Worm (Caenorhabditis elegans) whole organism, mixed stage, embryonic: Measurements from ENCODE around the gene ZK488.5.
A peak's percentile ranks its signal among the peaks of the same experiment; 100 is the strongest.

Experiments used
- M03D4.4 ChIP-seq: sonication (generic microtip); optimal IDR thresholded peaks from 2 replicates; lab custom pipeline; 2017; ENCODE audit warnings: mild to moderate bottlenecking, missing genetic modification characterization, missing compliant biosample characterization
- ceh-39 ChIP-seq: fragments of 150-350 bp; optimal IDR thresholded peaks from 2 replicates; lab custom pipeline; 2014; ENCODE audit warnings: missing biosample characterization, missing genetic modification characterization
- ces-1 ChIP-seq: fragments of 150-350 bp; optimal IDR thresholded peaks from 2 replicates; lab custom pipeline; 2014; ENCODE audit warnings: missing biosample characterization, missing genetic modification reagents, missing genetic modification characterization
- drap-1 ChIP-seq: fragments of 200-800 bp; sonication (Bioruptor generic); optimal IDR thresholded peaks from 3 replicates; lab custom pipeline; 2018; ENCODE audit warnings: mild to moderate bottlenecking, missing genetic modification characterization, missing compliant biosample characterization
- flh-1 ChIP-seq: fragments of 200-800 bp; sonication (Bioruptor generic); optimal IDR thresholded peaks from 2 replicates; lab custom pipeline; 2018; ENCODE audit warnings: mild to moderate bottlenecking, missing genetic modification characterization, moderate library complexity, missing compliant biosample characterization
- lin-13 ChIP-seq: fragments of 150-350 bp; optimal IDR thresholded peaks from 2 replicates; lab custom pipeline; 2014; ENCODE audit warnings: missing biosample characterization, missing genetic modification characterization
- mab-5 ChIP-seq: fragments of 150-350 bp; optimal IDR thresholded peaks from 2 replicates; lab custom pipeline; 2014; ENCODE audit warnings: missing biosample characterization, missing genetic modification characterization
- mep-1 ChIP-seq: fragments of 150-350 bp; optimal IDR thresholded peaks from 2 replicates; lab custom pipeline; 2017; ENCODE audit warnings: missing biosample characterization, missing genetic modification reagents, missing genetic modification characterization, inconsistent platforms
- nhr-12 ChIP-seq: fragments of 150-350 bp; optimal IDR thresholded peaks from 2 replicates; lab custom pipeline; 2014; ENCODE audit warnings: missing biosample characterization, missing genetic modification characterization
- nhr-237 ChIP-seq: fragments of 150-350 bp; optimal IDR thresholded peaks from 2 replicates; lab custom pipeline; 2014; ENCODE audit warnings: missing biosample characterization, missing genetic modification characterization
- nhr-28 ChIP-seq: fragments of 150-350 bp; optimal IDR thresholded peaks from 2 replicates; lab custom pipeline; 2014; ENCODE audit warnings: missing biosample characterization, missing genetic modification characterization
- nhr-76 ChIP-seq: sonication (generic microtip); optimal IDR thresholded peaks from 2 replicates; lab custom pipeline; 2017; ENCODE audit warnings: missing biosample characterization, missing genetic modification characterization
- pha-4 ChIP-seq: fragments of 150-350 bp; optimal IDR thresholded peaks from 2 replicates; lab custom pipeline; 2018; ENCODE audit warnings: missing biosample characterization, missing genetic modification reagents, missing genetic modification characterization
- unc-120 ChIP-seq: sonication (generic microtip); optimal IDR thresholded peaks from 2 replicates; lab custom pipeline; 2017; ENCODE audit warnings: missing genetic modification characterization, missing compliant biosample characterization; ENCODE audit not compliant: poor library complexity, severe bottlenecking

Gene ZK488.5

ce11 chrV:636281-636680, 43.2 kb downstream of the ZK488.5 start, which contains the start of gene pals-31:
Gene pals-31, plus strand, starts transcription at chrV:636581.
- no peak for TF ChIP-seq nhr-237 (tag; lab: Kevin White, UChicago)
- no peak for TF ChIP-seq M03D4.4 (tag; lab: Kevin White, UChicago)
- no peak for TF ChIP-seq mep-1 (tag; lab: Kevin White, UChicago)
- no peak for TF ChIP-seq nhr-28 (tag; lab: Kevin White, UChicago)
- TF ChIP-seq mab-5 (tag; lab: Kevin White, UChicago) = no peak

- TF ChIP-seq pha-4 (tag; lab: Kevin White, UChicago) (no peak), ces-1 (GFP tag; lab: Kevin White, UChicago) (no peak), nhr-76 (no peak), nhr-12 (tag; lab: Kevin White, UChicago) (no peak), drap-1 (GFP tag; lab: Kevin White, UChicago) (no peak), lin-13 (no peak)
- TF ChIP-seq, all 35 proteins: peak for 0
Observed at ce11 chrV:638328-638727, 45.3 kb downstream of the ZK488.5 start, which contains the start of gene srj-37. Gene srj-37, plus strand, starts transcription at chrV:638628.

ce11 chrV:642750-643149, 49.7 kb downstream of the ZK488.5 start, which contains the start of gene nhr-190:
Gene nhr-190, minus strand, starts transcription at chrV:642924.
- TF ChIP-seq ces-1 (GFP tag; lab: Kevin White, UChicago) = peak; percentile 41
- TF ChIP-seq unc-120 (tag; lab: Kevin White, UChicago) = peak; percentile 22
- TF ChIP-seq ceh-39 (tag; lab: Kevin White, UChicago) = no peak
- TF ChIP-seq flh-1 (GFP tag; lab: Kevin White, UChicago) = no peak
